Worm (Caenorhabditis elegans): Measurements from ENCODE around the gene pigg-1.

Gene pigg-1

ce11 chrII:8585036-8585627, 14.9 kb downstream of the pigg-1 start, which contains the start of gene F54C9.11 (continued):
- TF ChIP-seq gei-8 (GFP tag; optimal IDR thresholded peaks at IDR 0.05) (no peak), zip-2 (tag; optimal IDR thresholded peaks at IDR 0.05) (no peak), skn-1 (tag; optimal IDR thresholded peaks at IDR 0.05) (no peak), zfp-3 (GFP tag; conservative IDR thresholded peaks at IDR 0.05) (no peak), daf-19 (GFP tag; conservative IDR thresholded peaks at IDR 0.05) (no peak), vab-7 (GFP tag; IDR thresholded peaks at IDR 0.05) (no peak), attf-4 (tag; optimal IDR thresholded peaks at IDR 0.05) (no peak), php-3 (GFP tag; IDR thresholded peaks at IDR 0.05) (no peak), lir-3 (tag; optimal IDR thresholded peaks at IDR 0.05) (no peak), nhr-28 (tag; optimal IDR thresholded peaks at IDR 0.05) (peak; percentile 16), mes-2 (tag; optimal IDR thresholded peaks at IDR 0.05; ENCODE audit: poor library complexity, severe bottlenecking) (no peak), rbr-2 (tag; optimal IDR thresholded peaks at IDR 0.05) (peak; percentile 18), ceh-82 (tag; optimal IDR thresholded peaks at IDR 0.05) (no peak), lin-38 (GFP tag; IDR thresholded peaks at IDR 0.05) (no peak), pha-4 (GFP tag; IDR thresholded peaks at IDR 0.05) (no peak), pha-4 (tag; optimal IDR thresholded peaks at IDR 0.05) (no peak), hmg-1.1 (GFP tag; IDR thresholded peaks at IDR 0.05) (no peak), ama-1 (optimal IDR thresholded peaks at IDR 0.05) (no peak), nhr-25 (tag; optimal IDR thresholded peaks at IDR 0.05; ENCODE audit: borderline replicate concordance, insufficient read depth) (no peak), ceh-20 (GFP tag; IDR thresholded peaks at IDR 0.05) (no peak), jun-1 (tag; optimal IDR thresholded peaks at IDR 0.05) (no peak), nhr-10 (tag; optimal IDR thresholded peaks at IDR 0.05) (no peak), daf-12 (tag; optimal IDR thresholded peaks at IDR 0.05) (no peak), ctbp-1 (GFP tag; IDR thresholded peaks at IDR 0.05) (peak; percentile 43; the same call in 1 of the 2 replicates), tag-97 (GFP tag; IDR thresholded peaks at IDR 0.05) (no peak), lin-15B (tag; optimal IDR thresholded peaks at IDR 0.05) (no peak), Y5F2A.4 (GFP tag; optimal IDR thresholded peaks at IDR 0.05) (no peak), fkh-10 (GFP tag; optimal IDR thresholded peaks at IDR 0.05) (no peak), nhr-48 (tag; optimal IDR thresholded peaks at IDR 0.05) (peak; percentile 51), nhr-41 (GFP tag; IDR thresholded peaks at IDR 0.05) (no peak), hlh-11 (tag; optimal IDR thresholded peaks at IDR 0.05) (peak; percentile 65), nhr-102 (tag; optimal IDR thresholded peaks at IDR 0.05) (no peak), ceh-44 (GFP tag; IDR thresholded peaks at IDR 0.05) (no peak)

ce11 chrII:8583035-8583434, 17.0 kb downstream of the pigg-1 start:
- TF ChIP-seq ama-1 (optimal IDR thresholded peaks at IDR 0.05) (peak; percentile 58), lin-15B (tag; optimal IDR thresholded peaks at IDR 0.05) (no peak), hlh-30 (tag; optimal IDR thresholded peaks at IDR 0.05; ENCODE audit: insufficient read depth) (peak; percentile 7), lin-38 (GFP tag; IDR thresholded peaks at IDR 0.05) (0 out of 2 replicates have a peak, but pooled peaks have one; percentile 28)

DNA sequence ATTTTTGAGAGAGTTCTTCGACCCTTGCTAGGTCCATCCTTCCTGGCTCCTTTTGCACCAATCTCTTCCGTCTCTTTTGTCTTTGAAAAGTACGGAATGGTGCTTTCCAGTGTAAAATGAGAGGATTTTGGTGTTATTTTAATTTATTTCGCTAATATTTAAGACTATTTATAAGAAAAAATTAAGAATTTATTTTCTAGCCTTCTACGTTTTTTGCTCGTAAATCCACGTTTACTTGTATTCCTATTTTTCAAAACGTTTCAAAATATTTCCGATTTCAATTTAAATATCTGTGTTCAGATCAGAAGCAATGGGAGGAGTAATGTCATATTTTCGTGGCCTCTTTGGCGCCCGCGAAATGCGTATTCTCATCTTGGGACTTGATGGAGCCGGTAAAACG, 18.4 kb downstream of the pigg-1 start, which contains the start of gene arl-1:
Gene arl-1, plus strand, starts transcription at position 301 of the 400 bp plus-strand sequence.
- TF ChIP-seq Y75B8A.6 (GFP tag; IDR thresholded peaks at IDR 0.05) (no peak), zip-2 (tag; optimal IDR thresholded peaks at IDR 0.05) (no peak), F44E2.7 (GFP tag; IDR thresholded peaks at IDR 0.05) (no peak), tra-1 (GFP tag; IDR thresholded peaks at IDR 0.05) (no peak), egl-43 (GFP tag; IDR thresholded peaks at IDR 0.05) (no peak), Y48G9A.11 (GFP tag; IDR thresholded peaks at IDR 0.05) (no peak), dpl-1 (GFP tag; optimal IDR thresholded peaks at IDR 0.05) (no peak), saeg-2 (GFP tag; IDR thresholded peaks at IDR 0.05) (no peak), nhr-111 (GFP tag; optimal IDR thresholded peaks at IDR 0.05) (no peak), dve-1 (tag; optimal IDR thresholded peaks at IDR 0.05; ENCODE audit: insufficient read depth) (no peak), snpc-1.2 (GFP tag; IDR thresholded peaks at IDR 0.05) (no peak), D1046.2 (GFP tag; IDR thresholded peaks at IDR 0.05) (no peak), daf-16 (GFP tag; optimal IDR thresholded peaks at IDR 0.05) (no peak), daf-16 (tag; optimal IDR thresholded peaks at IDR 0.05) (no peak), dmd-8 (GFP tag; IDR thresholded peaks at IDR 0.05) (no peak), Y105C5A.15 (GFP tag; IDR thresholded peaks at IDR 0.05) (no peak), lin-29 (GFP tag; IDR thresholded peaks at IDR 0.05) (no peak), ZK546.5 (tag; optimal IDR thresholded peaks at IDR 0.05) (no peak)

Measured in whole organism, L4 larva.